Fruit fly (Drosophila melanogaster) whole organism, embryonic: ENCODE data around the gene Mondo.
A peak's percentile ranks its signal among the peaks of the same experiment; 100 is the strongest.

Experiments used
- Atf6 ChIP-seq: fragments of 200-800 bp; sonication (Bioruptor generic); IDR thresholded peaks from 2 replicates; pipeline ENCODE4 v1.3.6; 2022; ENCODE audit warnings: missing biosample characterization, missing genetic modification characterization
- BEAF-32 ChIP-seq: fragments of 200-800 bp; sonication (Bioruptor generic); optimal IDR thresholded peaks from 3 replicates; lab custom pipeline; 2017; ENCODE audit warnings: missing biosample characterization, missing genetic modification characterization, mild to moderate bottlenecking, moderate library complexity, missing genetic modification reagents
- Bdp1 ChIP-seq: fragments of 200-800 bp; sonication (Bioruptor generic); optimal IDR thresholded peaks from 3 replicates; lab custom pipeline; 2016; ENCODE audit warnings: missing biosample characterization, missing genetic modification characterization
- CG10267 ChIP-seq: fragments of 200-800 bp; sonication (Bioruptor generic); optimal IDR thresholded peaks from 2 replicates; lab custom pipeline; 2018; ENCODE audit warnings: missing biosample characterization, mild to moderate bottlenecking, missing genetic modification characterization, moderate library complexity
- CG12659 ChIP-seq: fragments of 200-800 bp; sonication (Bioruptor generic); optimal IDR thresholded peaks from 3 replicates; lab custom pipeline; 2017; ENCODE audit warnings: mild to moderate bottlenecking, missing biosample characterization, missing genetic modification reagents, missing genetic modification characterization
- CG13287 ChIP-seq: fragments of 200-800 bp; sonication (Bioruptor generic); IDR thresholded peaks from 2 replicates; pipeline ENCODE4 v1.3.6; 2022; ENCODE audit warnings: missing biosample characterization, missing genetic modification characterization; ENCODE audit not compliant: partially characterized antibody
- CG13894 ChIP-seq: fragments of 200-800 bp; sonication (Bioruptor generic); optimal IDR thresholded peaks from 3 replicates; lab custom pipeline; 2018; ENCODE audit warnings: missing biosample characterization, mild to moderate bottlenecking, missing genetic modification characterization, moderate library complexity
- CG15514 ChIP-seq: fragments of 200-800 bp; sonication (Bioruptor generic); optimal IDR thresholded peaks from 3 replicates; lab custom pipeline; 2017; ENCODE audit warnings: missing biosample characterization, missing genetic modification characterization, mild to moderate bottlenecking, moderate library complexity, missing genetic modification reagents
- CG1603 ChIP-seq: fragments of 200-800 bp; sonication (Bioruptor generic); optimal IDR thresholded peaks from 2 replicates; lab custom pipeline; 2019; ENCODE audit warnings: missing biosample characterization, mild to moderate bottlenecking, missing genetic modification characterization, moderate library complexity
- CG18262 ChIP-seq: fragments of 200-800 bp; optimal IDR thresholded peaks from 3 replicates; lab custom pipeline; 2019; ENCODE audit warnings: missing biosample characterization, mild to moderate bottlenecking, missing genetic modification characterization, moderate library complexity
- CG2116 ChIP-seq: fragments of 200-800 bp; sonication (Bioruptor generic); optimal IDR thresholded peaks from 3 replicates; lab custom pipeline; 2018; ENCODE audit warnings: missing biosample characterization, mild to moderate bottlenecking, missing genetic modification characterization
- CG2120 ChIP-seq: fragments of 200-800 bp; sonication (Bioruptor generic); optimal IDR thresholded peaks from 3 replicates; lab custom pipeline; 2016; ENCODE audit warnings: missing biosample characterization, missing genetic modification characterization
- CG33557 ChIP-seq: fragments of 200-800 bp; sonication (Bioruptor generic); optimal IDR thresholded peaks from 2 replicates; lab custom pipeline; 2019; ENCODE audit warnings: missing biosample characterization, mild to moderate bottlenecking, missing genetic modification characterization, moderate library complexity
- CG4617 ChIP-seq: fragments of 200-800 bp; sonication (Bioruptor generic); optimal IDR thresholded peaks from 3 replicates; lab custom pipeline; 2016; ENCODE audit warnings: missing biosample characterization, missing genetic modification characterization, borderline replicate concordance
- CG9817 ChIP-seq: fragments of 200-800 bp; sonication (Bioruptor generic); optimal IDR thresholded peaks from 2 replicates; lab custom pipeline; 2018; ENCODE audit warnings: missing biosample characterization, mild to moderate bottlenecking, missing genetic modification characterization, moderate library complexity
- CHES-1-like ChIP-seq: fragments of 200-800 bp; sonication (Bioruptor generic); optimal IDR thresholded peaks from 2 replicates; lab custom pipeline; 2016; ENCODE audit warnings: missing biosample characterization, missing genetic modification characterization
- CTCF ChIP-seq: fragments of 200-800 bp; sonication (Bioruptor generic); optimal IDR thresholded peaks from 2 replicates; lab custom pipeline; 2017; ENCODE audit warnings: missing biosample characterization, mild to moderate bottlenecking, missing genetic modification characterization, moderate library complexity
- Chrac-16 ChIP-seq: fragments of 200-800 bp; sonication (Bioruptor generic); optimal IDR thresholded peaks from 3 replicates; lab custom pipeline; 2016; ENCODE audit warnings: missing biosample characterization, missing genetic modification characterization
- CkIIα-i1 ChIP-seq: fragments of 200-800 bp; sonication (Bioruptor generic); IDR thresholded peaks from 2 replicates; pipeline ENCODE4 v1.3.6; 2022; ENCODE audit warnings: missing biosample characterization, missing genetic modification characterization
- Dp ChIP-seq: fragments of 200-800 bp; sonication (Bioruptor generic); optimal IDR thresholded peaks from 2 replicates; lab custom pipeline; 2018; ENCODE audit warnings: missing biosample characterization, mild to moderate bottlenecking, missing genetic modification characterization, moderate library complexity
- E2f2 ChIP-seq: fragments of 200-800 bp; sonication (Bioruptor generic); IDR thresholded peaks from 2 replicates; pipeline ENCODE4 v1.3.6; 2022; ENCODE audit warnings: missing biosample characterization, missing genetic modification characterization
- Ets97D ChIP-seq: fragments of 200-800 bp; sonication (Bioruptor generic); optimal IDR thresholded peaks from 3 replicates; lab custom pipeline; 2016; ENCODE audit warnings: missing biosample characterization, missing genetic modification characterization
- Hsf ChIP-seq: fragments of 200-800 bp; sonication (Bioruptor generic); optimal IDR thresholded peaks from 3 replicates; lab custom pipeline; 2016; ENCODE audit warnings: missing biosample characterization, missing genetic modification characterization
- NK7.1 ChIP-seq: fragments of 200-800 bp; sonication (Bioruptor generic); optimal IDR thresholded peaks from 3 replicates; lab custom pipeline; 2016; ENCODE audit warnings: missing biosample characterization, missing genetic modification characterization
- Pdp1 ChIP-seq, 2 experiments: fragments of 200-800 bp; sonication (Bioruptor generic); optimal IDR thresholded peaks; 3 replicates each; lab custom pipeline; 2016; ENCODE audit warnings: missing biosample characterization in 2 of 2, missing genetic modification characterization in 2 of 2, mild to moderate bottlenecking in 1 of 2, moderate library complexity in 1 of 2
- Poxn ChIP-seq: fragments of 200-800 bp; sonication (Bioruptor generic); IDR thresholded peaks from 2 replicates; pipeline ENCODE4 v1.3.6; 2022; ENCODE audit warnings: missing biosample characterization, missing genetic modification characterization
- Side ChIP-seq: fragments of 200-800 bp; sonication (Bioruptor generic); optimal IDR thresholded peaks from 2 replicates; lab custom pipeline; 2016; ENCODE audit warnings: missing biosample characterization, missing genetic modification characterization
- Sin3A ChIP-seq: fragments of >200 bp; optimal IDR thresholded peaks from 2 replicates; lab custom pipeline; 2018
- Sox100B ChIP-seq: fragments of 200-800 bp; sonication (Bioruptor generic); optimal IDR thresholded peaks from 3 replicates; lab custom pipeline; 2018; ENCODE audit warnings: missing biosample characterization, mild to moderate bottlenecking, missing genetic modification characterization
- YL-1 ChIP-seq: fragments of 200-800 bp; sonication (Bioruptor generic); optimal IDR thresholded peaks from 3 replicates; lab custom pipeline; 2017; ENCODE audit warnings: missing biosample characterization, mild to moderate bottlenecking, missing genetic modification characterization
- dan ChIP-seq: fragments of 200-800 bp; sonication (Bioruptor generic); IDR thresholded peaks from 2 replicates; pipeline ENCODE4 v1.3.6; 2022; ENCODE audit warnings: missing biosample characterization, missing genetic modification characterization
- dysf ChIP-seq: fragments of 200-800 bp; sonication (Bioruptor generic); IDR thresholded peaks from 3 replicates; pipeline ENCODE4 v1.3.6; 2022; ENCODE audit warnings: missing biosample characterization, missing genetic modification characterization
- emc ChIP-seq: fragments of 200-800 bp; sonication (Bioruptor generic); optimal IDR thresholded peaks from 2 replicates; lab custom pipeline; 2016; ENCODE audit warnings: missing biosample characterization, missing genetic modification characterization
- ems ChIP-seq: fragments of 200-800 bp; sonication (Bioruptor generic); optimal IDR thresholded peaks from 3 replicates; lab custom pipeline; 2016; ENCODE audit warnings: missing biosample characterization, missing genetic modification characterization
- gem ChIP-seq: fragments of 200-800 bp; sonication (Bioruptor generic); optimal IDR thresholded peaks from 2 replicates; lab custom pipeline; 2019; ENCODE audit warnings: missing biosample characterization, mild to moderate bottlenecking, missing genetic modification characterization, moderate library complexity
- gro ChIP-seq: fragments of 200-800 bp; sonication (Bioruptor generic); optimal IDR thresholded peaks from 2 replicates; lab custom pipeline; 2016; ENCODE audit warnings: missing biosample characterization, missing genetic modification characterization
- h ChIP-seq: fragments of >200 bp; optimal IDR thresholded peaks from 2 replicates; lab custom pipeline; 2017
- her ChIP-seq: fragments of 200-800 bp; sonication (Bioruptor generic); optimal IDR thresholded peaks from 2 replicates; lab custom pipeline; 2016; ENCODE audit warnings: missing biosample characterization, missing genetic modification characterization
- hkb ChIP-seq, 2 experiments: fragments of 200-800 bp in 1 of 2; fragments of >200 bp in 1 of 2; sonication (Bioruptor generic) in 1 of 2; IDR thresholded peaks in 1 of 2; optimal IDR thresholded peaks in 1 of 2; 2 replicates each; pipeline versions ENCODE4 v1.3.6 to Lab custom; 2017 to 2022; ENCODE audit warnings: missing biosample characterization in 1 of 2, missing genetic modification characterization in 1 of 2
- klu ChIP-seq: fragments of 200-800 bp; sonication (Bioruptor generic); IDR thresholded peaks from 2 replicates; pipeline ENCODE4 v1.3.6; 2022; ENCODE audit warnings: missing biosample characterization, missing genetic modification characterization
- lbe ChIP-seq: fragments of 200-800 bp; sonication (Bioruptor generic); optimal IDR thresholded peaks from 2 replicates; lab custom pipeline; 2016; ENCODE audit warnings: missing biosample characterization, mild to moderate bottlenecking, missing genetic modification characterization
- mam ChIP-seq: fragments of 200-800 bp; sonication (Bioruptor generic); optimal IDR thresholded peaks from 3 replicates; lab custom pipeline; 2016; ENCODE audit warnings: missing biosample characterization, missing genetic modification characterization
- pum ChIP-seq: fragments of 200-800 bp; sonication (Bioruptor generic); optimal IDR thresholded peaks from 2 replicates; lab custom pipeline; 2016; ENCODE audit warnings: missing biosample characterization, missing genetic modification characterization
- seq ChIP-seq: fragments of 200-800 bp; sonication (Bioruptor generic); IDR thresholded peaks from 2 replicates; pipeline ENCODE4 v1.3.6; 2022; ENCODE audit warnings: missing biosample characterization, missing genetic modification characterization
- sqz ChIP-seq: fragments of 200-800 bp; sonication (Bioruptor generic); optimal IDR thresholded peaks from 3 replicates; lab custom pipeline; 2018; ENCODE audit warnings: missing biosample characterization, mild to moderate bottlenecking, missing genetic modification characterization
- sug ChIP-seq: fragments of 200-800 bp; optimal IDR thresholded peaks from 2 replicates; lab custom pipeline; 2019; ENCODE audit warnings: missing biosample characterization, mild to moderate bottlenecking, missing genetic modification characterization, moderate library complexity
- tin ChIP-seq: fragments of 200-800 bp; sonication (Bioruptor generic); optimal IDR thresholded peaks from 3 replicates; lab custom pipeline; 2016; ENCODE audit warnings: missing biosample characterization, missing genetic modification characterization
- tna ChIP-seq: fragments of 200-800 bp; sonication (Bioruptor generic); IDR thresholded peaks from 2 replicates; pipeline ENCODE4 v1.3.6; 2022; ENCODE audit warnings: missing biosample characterization, missing genetic modification characterization; ENCODE audit not compliant: partially characterized antibody
- unc-4 ChIP-seq: fragments of 200-800 bp; sonication (Bioruptor generic); IDR thresholded peaks from 2 replicates; pipeline ENCODE4 v1.3.6; 2022; ENCODE audit warnings: missing biosample characterization, missing genetic modification characterization; ENCODE audit not compliant: partially characterized antibody
- wek ChIP-seq: fragments of 200-800 bp; sonication (Bioruptor generic); optimal IDR thresholded peaks from 3 replicates; lab custom pipeline; 2018; ENCODE audit warnings: missing biosample characterization, mild to moderate bottlenecking, missing genetic modification characterization, moderate library complexity
- zen ChIP-seq: fragments of 200-800 bp; sonication (Bioruptor generic); optimal IDR thresholded peaks from 3 replicates; lab custom pipeline; 2018; ENCODE audit warnings: missing biosample characterization, mild to moderate bottlenecking, missing genetic modification characterization, moderate library complexity

Gene Mondo

DNA sequence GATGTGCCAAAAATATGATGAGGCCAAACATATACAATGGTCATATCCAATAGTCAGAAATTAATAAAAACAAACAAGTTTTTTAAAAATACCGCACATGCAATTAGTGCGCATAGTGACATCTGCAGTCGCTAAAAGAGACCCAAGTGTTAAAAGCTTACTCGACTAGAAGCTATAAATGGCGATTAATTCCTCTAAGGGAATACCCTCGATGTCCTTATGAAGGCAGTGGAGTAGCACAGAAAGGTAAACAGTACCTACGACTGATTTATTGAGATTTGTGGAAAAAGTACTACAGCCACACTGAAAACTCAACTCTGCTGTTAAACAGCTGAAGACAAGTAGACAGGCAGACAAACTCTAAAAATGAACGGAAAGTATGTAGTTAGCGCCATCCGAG is 49.0 kb downstream of the Mondo start (continued):
- TF ChIP-seq CG2116 (peak; percentile 16), CG4617 (GFP tag; lab: Kevin White, UChicago) (peak; percentile 43), dysf (no peak), ems (GFP tag; lab: Kevin White, UChicago) (peak; percentile 36), CG33557 (GFP tag; lab: Kevin White, UChicago) (peak; percentile 17), zen (tag; lab: Kevin White, UChicago) (peak; percentile 57), Chrac-16 (GFP tag; lab: Kevin White, UChicago) (peak; percentile 26), Dp (GFP tag; lab: Kevin White, UChicago) (peak; percentile 20), gem (tag; lab: Kevin White, UChicago) (peak; percentile 35), tna (no peak), wek (GFP tag; lab: Kevin White, UChicago) (peak; percentile 99), emc (GFP tag; lab: Kevin White, UChicago) (no peak), E2f2 (GFP tag; lab: Robert Waterston, UW) (peak; percentile 43), CHES-1-like (peak; percentile 16), Pdp1 (GFP tag; optimal IDR thresholded peaks at IDR 0.05; lab: Kevin White, UChicago) (peak; percentile 14 to 26), sug (tag; lab: Kevin White, UChicago) (peak; percentile 14), CG9817 (no peak), Hsf (GFP tag; lab: Kevin White, UChicago) (peak; percentile 13), klu (no peak), CTCF (peak; percentile 16), CG12659 (GFP tag; lab: Kevin White, UChicago) (peak; percentile 30), Bdp1 (GFP tag; lab: Kevin White, UChicago) (peak; percentile 15), tin (GFP tag; lab: Kevin White, UChicago) (no peak), dan (GFP tag; lab: Robert Waterston, UW) (no peak), Atf6 (GFP tag; lab: Robert Waterston, UW) (no peak), Poxn (GFP tag; lab: Robert Waterston, UW) (no peak), CG13894 (tag; lab: Kevin White, UChicago) (peak; percentile 55), her (no peak), Side (GFP tag; lab: Kevin White, UChicago) (peak; percentile 9), CG10267 (peak; percentile 52), Sox100B (GFP tag; lab: Kevin White, UChicago) (peak; percentile 7), Ets97D (GFP tag; lab: Kevin White, UChicago) (peak; percentile 22), hkb (optimal IDR thresholded peaks at IDR 0.05; lab: Kevin White, UChicago) (no peak), hkb (GFP tag; IDR thresholded peaks at IDR 0.05; lab: Robert Waterston, UW) (0 out of 2 replicates have a peak, but pooled peaks have one; percentile 16), CkIIα-i1 (no peak), CG15514 (GFP tag; lab: Kevin White, UChicago) (peak; percentile 72), h (lab: Kevin White, UChicago) (no peak), CG2120 (peak; percentile 22), YL-1 (GFP tag; lab: Kevin White, UChicago) (peak; percentile 47), sqz (no peak), unc-4 (GFP tag; lab: Robert Waterston, UW) (peak; percentile 43; the same call in 1 of the 2 replicates), Sin3A (lab: Kevin White, UChicago) (peak; percentile 37), CG1603 (tag; lab: Kevin White, UChicago) (peak; percentile 56), lbe (peak; percentile 23), pum (GFP tag; lab: Kevin White, UChicago) (peak; percentile 25), seq (GFP tag; lab: Robert Waterston, UW) (no peak), CG18262 (tag; lab: Kevin White, UChicago) (peak; percentile 29), mam (GFP tag; lab: Kevin White, UChicago) (peak; percentile 16), CG13287 (peak; percentile 51; the same call in 1 of the 2 replicates), BEAF-32 (GFP tag; lab: Kevin White, UChicago) (peak; percentile 44), NK7.1 (no peak), gro (GFP tag; lab: Kevin White, UChicago) (peak; percentile 57)
